Worm (Caenorhabditis elegans) whole organism, L4 larva: ENCODE data around the gene lgg-1.

Experiments
- cey-2 ChIP-seq: sonication (generic microtip); optimal IDR thresholded peaks from 3 replicates; lab custom pipeline; 2017; ENCODE audit warnings: missing genetic modification characterization, mild to moderate bottlenecking, missing compliant biosample characterization, antibody characterized with exemption, borderline replicate concordance; ENCODE audit not compliant: insufficient read depth
- dmd-8 ChIP-seq: fragments of 200-800 bp; sonication (Bioruptor generic); IDR thresholded peaks from 2 replicates; pipeline ENCODE4 v1.3.6; 2022; ENCODE audit warnings: missing genetic modification characterization, missing compliant biosample characterization
- lin-13 ChIP-seq: fragments of 150-350 bp; optimal IDR thresholded peaks from 2 replicates; lab custom pipeline; 2014; ENCODE audit warnings: missing biosample characterization, missing genetic modification reagents, missing genetic modification characterization
- lin-39 ChIP-seq: fragments of 150-350 bp; optimal IDR thresholded peaks from 2 replicates; lab custom pipeline; 2014; ENCODE audit warnings: missing biosample characterization, missing genetic modification reagents, missing genetic modification characterization
- mdl-1 ChIP-seq, 2 experiments: fragments of 150-350 bp in 1 of 2; sonication (generic microtip) in 1 of 2; optimal IDR thresholded peaks; 2 replicates each; lab custom pipeline; 2014 to 2017; ENCODE audit warnings: missing biosample characterization in 2 of 2, missing genetic modification characterization in 2 of 2
- nhr-237 ChIP-seq: sonication (generic microtip); optimal IDR thresholded peaks from 2 replicates; lab custom pipeline; 2017; ENCODE audit warnings: missing biosample characterization, missing genetic modification characterization
- nhr-28 ChIP-seq: fragments of 150-350 bp; optimal IDR thresholded peaks from 2 replicates; lab custom pipeline; 2014; ENCODE audit warnings: missing biosample characterization, missing genetic modification characterization
- spr-3 ChIP-seq: fragments of 200-800 bp; sonication (Bioruptor generic); optimal IDR thresholded peaks from 2 replicates; lab custom pipeline; 2018; ENCODE audit warnings: mild to moderate bottlenecking, missing genetic modification characterization, missing compliant biosample characterization
- ztf-11 ChIP-seq: fragments of 150-350 bp; optimal IDR thresholded peaks from 2 replicates; lab custom pipeline; 2014; ENCODE audit warnings: missing biosample characterization, missing genetic modification characterization

ce11 chrII:6370110-6370509 is 22.6 kb upstream of the lgg-1 start:
- TF ChIP-seq cey-2 (tag; lab: Kevin White, UChicago) (no peak), nhr-237 (tag; lab: Kevin White, UChicago) (no peak), dmd-8 (no peak), nhr-28 (tag; lab: Kevin White, UChicago) (peak; percentile 86), ztf-11 (tag; lab: Kevin White, UChicago) (no peak), spr-3 (GFP tag; lab: Kevin White, UChicago) (peak; percentile 24), lin-39 (tag; lab: Kevin White, UChicago) (no peak), lin-13 (GFP tag; lab: Kevin White, UChicago) (peak; percentile 79), mdl-1 (tag; optimal IDR thresholded peaks at IDR 0.05; lab: Kevin White, UChicago) (peak; percentile 90 to 95)
